Worm (Caenorhabditis elegans): ENCODE results near the gene F59C12.4.

Gene F59C12.4

ce11 chrX:16619158-16619557 lies 16.7 kb upstream of the F59C12.4 start (continued):
- TF ChIP-seq madf-3 (GFP tag; IDR thresholded peaks at IDR 0.05) (no peak), F49E8.2 (tag; optimal IDR thresholded peaks at IDR 0.05; ENCODE audit: insufficient read depth) (no peak), mel-28 (tag; optimal IDR thresholded peaks at IDR 0.05; ENCODE audit: borderline replicate concordance) (no peak), B0261.1 (tag; optimal IDR thresholded peaks at IDR 0.05) (peak; percentile 89), hlh-26 (GFP tag; conservative IDR thresholded peaks at IDR 0.05) (no peak), nfya-2 (GFP tag; IDR thresholded peaks at IDR 0.05) (no peak), F52B5.7 (tag; optimal IDR thresholded peaks at IDR 0.05) (peak; percentile 33), F37B4.10 (GFP tag; IDR thresholded peaks at IDR 0.05) (no peak), ceh-27 (GFP tag; optimal IDR thresholded peaks at IDR 0.05) (peak; percentile 16), Y79H2A.3 (GFP tag; conservative IDR thresholded peaks at IDR 0.05) (no peak), aptf-3 (GFP tag; IDR thresholded peaks at IDR 0.05) (0 out of 2 replicates have a peak, but pooled peaks have one; percentile 79), chd-7 (tag; optimal IDR thresholded peaks at IDR 0.05) (peak; percentile 32), nhr-27 (tag; optimal IDR thresholded peaks at IDR 0.05) (no peak), F22D6.2 (tag; optimal IDR thresholded peaks at IDR 0.05) (no peak), hrde-1 (tag; optimal IDR thresholded peaks at IDR 0.05; ENCODE audit: borderline replicate concordance) (peak; percentile 62), mxl-1 (tag; optimal IDR thresholded peaks at IDR 0.05) (peak; percentile 60), nhr-90 (tag; optimal IDR thresholded peaks at IDR 0.05) (peak; percentile 70), madf-10 (tag; optimal IDR thresholded peaks at IDR 0.05) (peak; percentile 53), F33H1.4 (GFP tag; IDR thresholded peaks at IDR 0.05) (no peak), ceh-40 (GFP tag; IDR thresholded peaks at IDR 0.05) (0 out of 2 replicates have a peak, but pooled peaks have one; percentile 74), snpc-4 (GFP tag; optimal IDR thresholded peaks at IDR 0.05) (peak; percentile 61), snpc-4 (tag; optimal IDR thresholded peaks at IDR 0.05) (peak in 3 of 4 experiments; percentile 34 to 76 (median 49)), mcd-1 (GFP tag; IDR thresholded peaks at IDR 0.05) (no peak), F57A8.1 (GFP tag; optimal IDR thresholded peaks at IDR 0.05) (no peak), ceh-79 (tag; optimal IDR thresholded peaks at IDR 0.05) (no peak), efl-1 (GFP tag; optimal IDR thresholded peaks at IDR 0.05) (no peak), fkh-3 (tag; optimal IDR thresholded peaks at IDR 0.05) (no peak), ztf-25 (GFP tag; IDR thresholded peaks at IDR 0.05) (peak; percentile 70; the same call in 1 of the 2 replicates), let-526 (GFP tag; IDR thresholded peaks at IDR 0.05) (no peak), ceh-100 (GFP tag; IDR thresholded peaks at IDR 0.05) (no peak), Y67H2A.10 (GFP tag; conservative IDR thresholded peaks at IDR 0.05) (no peak), pha-4 (tag; optimal IDR thresholded peaks at IDR 0.05) (no peak), somi-1 (GFP tag; optimal IDR thresholded peaks at IDR 0.05) (no peak), hmg-20 (GFP tag; IDR thresholded peaks at IDR 0.05) (no peak)

ce11 chrX:16618727-16619126 lies 16.3 kb upstream of the F59C12.4 start:
- no peak for TF ChIP-seq snpc-3.4 (tag; optimal IDR thresholded peaks at IDR 0.05)
- TF ChIP-seq lir-1 (GFP tag; conservative IDR thresholded peaks at IDR 0.05): no peak
- TF ChIP-seq nhr-90 (tag; optimal IDR thresholded peaks at IDR 0.05): no peak
- no peak for TF ChIP-seq F57A8.1 (GFP tag; optimal IDR thresholded peaks at IDR 0.05)
- TF ChIP-seq F37B4.10 (GFP tag; IDR thresholded peaks at IDR 0.05): no peak
- no peak for TF ChIP-seq zim-3 (tag; optimal IDR thresholded peaks at IDR 0.05)
- TF ChIP-seq F22D6.2 (tag; optimal IDR thresholded peaks at IDR 0.05): no peak
- no peak for TF ChIP-seq chd-7 (tag; optimal IDR thresholded peaks at IDR 0.05)

DNA sequence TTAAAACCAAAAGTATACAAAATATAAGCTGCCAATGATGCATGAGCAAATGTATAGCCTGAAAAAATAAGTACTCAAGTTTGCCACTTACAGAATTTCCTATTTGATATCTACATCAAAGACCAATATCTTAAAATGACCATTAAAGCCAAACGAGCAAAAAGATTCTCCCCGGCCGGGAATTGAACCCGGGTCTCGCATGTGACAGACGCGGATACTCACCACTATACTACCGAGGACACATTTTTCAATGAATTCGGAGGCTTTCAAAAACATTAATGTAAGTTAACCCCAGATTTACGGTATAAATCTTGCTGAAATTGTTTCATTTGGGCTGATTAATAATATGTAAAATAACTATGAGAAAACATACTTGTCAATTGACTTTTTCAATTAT lies 15.7 kb upstream of the F59C12.4 start:
- TF ChIP-seq nhr-27 (tag; optimal IDR thresholded peaks at IDR 0.05) (no peak), ceh-79 (tag; optimal IDR thresholded peaks at IDR 0.05) (no peak), ztf-26 (tag; optimal IDR thresholded peaks at IDR 0.05) (peak; percentile 5), nhr-80 (tag; optimal IDR thresholded peaks at IDR 0.05) (no peak), dpff-1 (tag; optimal IDR thresholded peaks at IDR 0.05) (no peak), nhr-90 (tag; optimal IDR thresholded peaks at IDR 0.05) (peak; percentile 35), lin-26 (GFP tag; IDR thresholded peaks at IDR 0.05) (peak; percentile 67), snpc-3.4 (tag; optimal IDR thresholded peaks at IDR 0.05) (peak; percentile 25), madf-6 (GFP tag; IDR thresholded peaks at IDR 0.05) (peak; percentile 34; the same call in 1 of the 2 replicates), ama-1 (optimal IDR thresholded peaks at IDR 0.05) (no peak), ama-1 (GFP tag; optimal IDR thresholded peaks at IDR 0.05) (peak in 1 of 2 experiments; percentile 56), D2030.7 (GFP tag; IDR thresholded peaks at IDR 0.05) (peak; percentile 81), snpc-1.3 (tag; optimal IDR thresholded peaks at IDR 0.05; ENCODE audit: insufficient read depth) (peak; percentile 19), tbp1 (GFP tag; optimal IDR thresholded peaks at IDR 0.05) (peak; percentile 85), pha-4 (tag; optimal IDR thresholded peaks at IDR 0.05) (no peak)
